Fruit fly (Drosophila melanogaster): Measurements from ENCODE around the gene CG17260.

CG17260 gene

dm6 chr2L:3041918-3042615 lies 5.0 kb downstream of the CG17260 start, which contains the start of gene CG17261 (continued):
- TF ChIP-seq Lim3 (GFP tag; IDR thresholded peaks at IDR 0.05) (no peak), CG7372 (GFP tag; IDR thresholded peaks at IDR 0.05) (no peak), pho (GFP tag; optimal IDR thresholded peaks at IDR 0.05) (peak; percentile 61), CG14860 (GFP tag; IDR thresholded peaks at IDR 0.05; ENCODE audit: partially characterized antibody) (no peak), ftz-f1 (GFP tag; optimal IDR thresholded peaks at IDR 0.05) (peak; percentile 87), sens (GFP tag) (peak; percentile 46), CG1603 (tag; optimal IDR thresholded peaks at IDR 0.05) (peak; percentile 51), az2 (GFP tag; optimal IDR thresholded peaks at IDR 0.05) (peak; percentile 33), crc (GFP tag; optimal IDR thresholded peaks at IDR 0.05) (no peak), CG6175 (GFP tag; IDR thresholded peaks at IDR 0.05) (0 out of 3 replicates have a peak, but pooled peaks have one; percentile 50), pb (GFP tag; optimal IDR thresholded peaks at IDR 0.05) (no peak), rib (GFP tag; IDR thresholded peaks at IDR 0.05) (peak; percentile 49; the same call in 1 of the 2 replicates), CG15514 (GFP tag; optimal IDR thresholded peaks at IDR 0.05) (peak; percentile 30), Drgx (GFP tag; IDR thresholded peaks at IDR 0.05) (no peak), Fer1 (GFP tag; optimal IDR thresholded peaks at IDR 0.05) (peak; percentile 68), D19A (tag; optimal IDR thresholded peaks at IDR 0.05) (peak; percentile 96), caup (GFP tag; optimal IDR thresholded peaks at IDR 0.05; ENCODE audit: severe bottlenecking) (peak; percentile 69), CG12744 (GFP tag; optimal IDR thresholded peaks at IDR 0.05) (no peak), CG7839 (tag; optimal IDR thresholded peaks at IDR 0.05) (peak; percentile 39), Adf1 (GFP tag; IDR thresholded peaks at IDR 0.05) (peak; percentile 58; the same call in 1 of the 2 replicates), ranshi (GFP tag; IDR thresholded peaks at IDR 0.05) (0 out of 2 replicates have a peak, but pooled peaks have one; percentile 5), CG9727 (GFP tag; optimal IDR thresholded peaks at IDR 0.05) (peak; percentile 55), ci (GFP tag; IDR thresholded peaks at IDR 0.05) (no peak), CG18599 (GFP tag; optimal IDR thresholded peaks at IDR 0.05) (peak; percentile 84), CG7786 (GFP tag; optimal IDR thresholded peaks at IDR 0.05) (peak; percentile 22), chinmo (GFP tag; IDR thresholded peaks at IDR 0.05; ENCODE audit: partially characterized antibody) (peak; percentile 76; the same call in 3 of the 4 replicates), tin (GFP tag; optimal IDR thresholded peaks at IDR 0.05) (peak; percentile 37), Trl (optimal IDR thresholded peaks at IDR 0.05) (no peak), Trl (GFP tag; optimal IDR thresholded peaks at IDR 0.05) (peak; percentile 37), Dek (tag; optimal IDR thresholded peaks at IDR 0.05) (peak; percentile 21), CG7556 (GFP tag; optimal IDR thresholded peaks at IDR 0.05) (peak; percentile 37), CHES-1-like (GFP tag; optimal IDR thresholded peaks at IDR 0.05) (peak; percentile 30), H2.0 (GFP tag; IDR thresholded peaks at IDR 0.05) (0 out of 2 replicates have a peak, but pooled peaks have one; percentile 14), CG10209 (GFP tag; optimal IDR thresholded peaks at IDR 0.05) (peak; percentile 12), dmrt99B (tag; optimal IDR thresholded peaks at IDR 0.05) (peak; percentile 22), grn (GFP tag; optimal IDR thresholded peaks at IDR 0.05) (peak; percentile 68), sisA (GFP tag; IDR thresholded peaks at IDR 0.05) (no peak), org-1 (GFP tag; optimal IDR thresholded peaks at IDR 0.05) (peak; percentile 4), emc (GFP tag; optimal IDR thresholded peaks at IDR 0.05) (peak; percentile 4), D19B (GFP tag; optimal IDR thresholded peaks at IDR 0.05) (peak; percentile 10), ERR (GFP tag; optimal IDR thresholded peaks at IDR 0.05) (peak; percentile 49), ind (GFP tag; optimal IDR thresholded peaks at IDR 0.05) (peak; percentile 42), Antp (GFP tag; optimal IDR thresholded peaks at IDR 0.05) (peak; percentile 54), CG9817 (tag; optimal IDR thresholded peaks at IDR 0.05) (peak; percentile 33), HmgD (GFP tag; optimal IDR thresholded peaks at IDR 0.05) (peak; percentile 4), CG16863 (GFP tag; optimal IDR thresholded peaks at IDR 0.05) (no peak), jumu (GFP tag; optimal IDR thresholded peaks at IDR 0.05) (peak; percentile 21), Sox102F (GFP tag; optimal IDR thresholded peaks at IDR 0.05) (peak; percentile 21), CG17359 (tag; optimal IDR thresholded peaks at IDR 0.05) (peak; percentile 30), CG30020 (tag; optimal IDR thresholded peaks at IDR 0.05) (no peak)

All from whole organism, embryonic.